Worm (Caenorhabditis elegans): ENCODE measurements around the gene msp-113.

- no peak for TF ChIP-seq ztf-23 (GFP tag; IDR thresholded peaks at IDR 0.05)
- no peak for TF ChIP-seq med-1 (GFP tag; optimal IDR thresholded peaks at IDR 0.05; ENCODE audit: insufficient read depth)
- TF ChIP-seq tab-1 (GFP tag; IDR thresholded peaks at IDR 0.05), result no peak
- TF ChIP-seq klf-2 (GFP tag; conservative IDR thresholded peaks at IDR 0.05), result no peak
- TF ChIP-seq ztf-29 (GFP tag; IDR thresholded peaks at IDR 0.05), result no peak
- TF ChIP-seq flt-1 (GFP tag; IDR thresholded peaks at IDR 0.05), result no peak
- no peak for TF ChIP-seq cog-1 (tag; optimal IDR thresholded peaks at IDR 0.05)
- no peak for TF ChIP-seq T22C8.4 (GFP tag; IDR thresholded peaks at IDR 0.05)
- TF ChIP-seq ref-1 (GFP tag; conservative IDR thresholded peaks at IDR 0.05), result no peak
Measured at ce11 chrIV:5337649-5338048, 39.9 kb downstream of the msp-113 start.
